Worm (Caenorhabditis elegans): ENCODE data around the gene snr-3.

snr-3 gene

DNA sequence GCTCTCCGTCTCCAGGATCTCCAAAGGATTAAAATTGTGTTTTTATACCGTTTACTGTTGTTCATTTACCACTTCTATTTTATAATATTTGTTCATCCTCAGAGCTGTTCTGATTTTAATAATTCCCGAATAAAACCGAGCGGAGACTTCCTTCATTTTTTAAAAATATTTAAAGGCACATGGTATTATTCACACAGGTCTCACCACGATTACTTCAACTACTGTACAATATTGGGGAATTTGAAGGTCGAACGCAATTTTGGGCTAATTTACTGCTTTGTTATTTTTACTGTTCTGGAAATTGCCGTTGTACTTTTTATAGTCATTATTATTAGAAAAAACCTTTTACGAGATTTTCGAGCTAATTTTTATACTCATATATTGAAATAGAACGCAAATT is 1.6 kb upstream of the snr-3 start (continued):
- no peak for TF ChIP-seq gei-17 (GFP tag; optimal IDR thresholded peaks at IDR 0.05)
- peak; percentile 71 for TF ChIP-seq nfyb-1 (GFP tag; IDR thresholded peaks at IDR 0.05)
- TF ChIP-seq him-1 (tag; optimal IDR thresholded peaks at IDR 0.05) = no peak
- peak; percentile 42 for TF ChIP-seq snpc-3.4 (tag; optimal IDR thresholded peaks at IDR 0.05)
- peak; percentile 78 for TF ChIP-seq attf-6 (GFP tag; IDR thresholded peaks at IDR 0.05)
- TF ChIP-seq hmg-20 (GFP tag; IDR thresholded peaks at IDR 0.05) = no peak
- TF ChIP-seq ceh-58 (GFP tag; IDR thresholded peaks at IDR 0.05) = 0 out of 2 replicates have a peak, but pooled peaks have one; percentile 18
- TF ChIP-seq dpff-1 (tag; optimal IDR thresholded peaks at IDR 0.05) = no peak
- TF ChIP-seq C17E4.6 (GFP tag; IDR thresholded peaks at IDR 0.05) = 0 out of 2 replicates have a peak, but pooled peaks have one; percentile 66
- TF ChIP-seq F57A8.1 (GFP tag; optimal IDR thresholded peaks at IDR 0.05) = no peak
- peak; percentile 56 for TF ChIP-seq ceh-91 (GFP tag; IDR thresholded peaks at IDR 0.05)
- TF ChIP-seq lin-26 (GFP tag; IDR thresholded peaks at IDR 0.05) = peak; percentile 73
- TF ChIP-seq lag-1 (GFP tag; IDR thresholded peaks at IDR 0.05) = no peak
- peak; percentile 93 for TF ChIP-seq F49E8.2 (tag; optimal IDR thresholded peaks at IDR 0.05; ENCODE audit: insufficient read depth)
- peak; percentile 44; the same call in 1 of the 2 replicates for TF ChIP-seq B0019.2 (GFP tag; conservative IDR thresholded peaks at IDR 0.05)
- TF ChIP-seq sdz-38 (tag; optimal IDR thresholded peaks at IDR 0.05) = no peak
- TF ChIP-seq ztf-22 (GFP tag; optimal IDR thresholded peaks at IDR 0.05) = no peak
- TF ChIP-seq sea-2 (GFP tag; IDR thresholded peaks at IDR 0.05) = no peak
- no peak for TF ChIP-seq mel-28 (tag; optimal IDR thresholded peaks at IDR 0.05; ENCODE audit: borderline replicate concordance)
- no peak for TF ChIP-seq somi-1 (GFP tag; optimal IDR thresholded peaks at IDR 0.05)
- TF ChIP-seq madf-8 (GFP tag; conservative IDR thresholded peaks at IDR 0.05) = peak; percentile 37; the same call in 1 of the 2 replicates
- 0 out of 2 replicates have a peak, but pooled peaks have one; percentile 37 for TF ChIP-seq pbrm-1 (GFP tag; IDR thresholded peaks at IDR 0.05)
- TF ChIP-seq F22D6.2 (tag; optimal IDR thresholded peaks at IDR 0.05) = no peak
- TF ChIP-seq snpc-1.3 (tag; optimal IDR thresholded peaks at IDR 0.05; ENCODE audit: insufficient read depth) = peak; percentile 82
- no peak for TF ChIP-seq zim-3 (tag; optimal IDR thresholded peaks at IDR 0.05)
- peak; percentile 39 for TF ChIP-seq xnd-1 (tag; optimal IDR thresholded peaks at IDR 0.05)
- TF ChIP-seq Y95B8A.8 (GFP tag; IDR thresholded peaks at IDR 0.05) = peak; percentile 88
- TF ChIP-seq lin-54 (GFP tag; optimal IDR thresholded peaks at IDR 0.05) = peak; percentile 69
- peak; percentile 49 for TF ChIP-seq ceh-100 (GFP tag; IDR thresholded peaks at IDR 0.05)
- TF ChIP-seq ets-4 (GFP tag; optimal IDR thresholded peaks at IDR 0.05) = no peak
- no peak for TF ChIP-seq Y67H2A.10 (GFP tag; conservative IDR thresholded peaks at IDR 0.05)
- peak; percentile 79 for TF ChIP-seq lsl-1 (GFP tag; optimal IDR thresholded peaks at IDR 0.05)
- no peak for TF ChIP-seq efl-1 (GFP tag; optimal IDR thresholded peaks at IDR 0.05)
- no peak for TF ChIP-seq ztf-3 (GFP tag; optimal IDR thresholded peaks at IDR 0.05)
- TF ChIP-seq snpc-1.1 (tag; optimal IDR thresholded peaks at IDR 0.05; ENCODE audit: insufficient read depth) = peak; percentile 21
- peak; percentile 89 for TF ChIP-seq Y79H2A.3 (GFP tag; conservative IDR thresholded peaks at IDR 0.05)
- peak; percentile 6 for TF ChIP-seq T07F8.4 (tag; optimal IDR thresholded peaks at IDR 0.05)
- 0 out of 2 replicates have a peak, but pooled peaks have one; percentile 37 for TF ChIP-seq ztf-25 (GFP tag; IDR thresholded peaks at IDR 0.05)
- TF ChIP-seq cebp-2 (GFP tag; IDR thresholded peaks at IDR 0.05) = 0 out of 2 replicates have a peak, but pooled peaks have one; percentile 59
- no peak for TF ChIP-seq C06A6.2 (GFP tag; conservative IDR thresholded peaks at IDR 0.05)
- peak; percentile 73 for TF ChIP-seq D2030.7 (GFP tag; IDR thresholded peaks at IDR 0.05)
- TF ChIP-seq F37B4.10 (GFP tag; IDR thresholded peaks at IDR 0.05) = no peak
- TF ChIP-seq tbp1 (GFP tag; optimal IDR thresholded peaks at IDR 0.05) = peak; percentile 58
- TF ChIP-seq snpc-4 (GFP tag; optimal IDR thresholded peaks at IDR 0.05) = no peak
- TF ChIP-seq snpc-4 (tag; optimal IDR thresholded peaks at IDR 0.05) = no peak
- no peak for TF ChIP-seq ceh-27 (GFP tag; optimal IDR thresholded peaks at IDR 0.05)
- TF ChIP-seq nhr-179 (tag; optimal IDR thresholded peaks at IDR 0.05) = no peak
- peak; percentile 81 for TF ChIP-seq hrde-1 (tag; optimal IDR thresholded peaks at IDR 0.05; ENCODE audit: borderline replicate concordance)
